Worm (Caenorhabditis elegans): Measurements from ENCODE around the gene F21C10.4.

DNA sequence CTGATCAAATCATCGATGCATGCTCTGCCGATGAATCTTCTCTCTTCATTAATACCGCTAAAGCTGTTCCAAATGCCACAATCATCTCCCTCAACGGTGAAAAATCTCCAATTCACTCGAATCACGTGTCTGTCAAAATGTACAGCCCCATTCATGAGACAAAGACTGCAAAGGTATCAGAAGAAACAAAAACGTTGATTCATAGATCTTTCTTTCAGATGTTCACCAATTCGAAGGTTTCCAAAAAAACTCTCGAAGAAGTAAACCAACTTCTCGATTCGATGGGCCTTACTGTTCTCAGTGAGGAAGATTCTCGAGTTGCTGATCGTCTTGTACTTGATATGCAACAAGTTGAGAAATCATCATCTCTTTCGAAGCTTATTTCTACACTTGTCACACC, 29.7 kb upstream of the F21C10.4 start:
- TF ChIP-seq unc-62 (GFP tag; optimal IDR thresholded peaks at IDR 0.05): no peak
- TF ChIP-seq aly-2 (tag; optimal IDR thresholded peaks at IDR 0.05): no peak
- TF ChIP-seq egl-27 (tag; optimal IDR thresholded peaks at IDR 0.05): no peak
- TF ChIP-seq ama-1 (optimal IDR thresholded peaks at IDR 0.05): peak; percentile 55
- TF ChIP-seq lin-39 (tag; optimal IDR thresholded peaks at IDR 0.05): peak; percentile 20
- no peak for TF ChIP-seq nfya-1 (tag; optimal IDR thresholded peaks at IDR 0.05; ENCODE audit: insufficient read depth)
